Fruit fly (Drosophila melanogaster) whole organism, embryonic: Measurements from ENCODE around the gene Clbn.

ENCODE experiments used
- Adf1 ChIP-seq: fragments of 200-800 bp; sonication (Bioruptor generic); IDR thresholded peaks from 2 replicates; pipeline ENCODE4 v1.3.6; 2022; ENCODE audit warnings: missing biosample characterization, missing genetic modification characterization
- Bdp1 ChIP-seq: fragments of 200-800 bp; sonication (Bioruptor generic); optimal IDR thresholded peaks from 3 replicates; lab custom pipeline; 2016; ENCODE audit warnings: missing biosample characterization, missing genetic modification characterization
- CG1024 ChIP-seq: fragments of 200-800 bp; sonication (Bioruptor generic); IDR thresholded peaks from 2 replicates; pipeline ENCODE4 v1.3.6; 2022; ENCODE audit warnings: missing biosample characterization, missing genetic modification characterization
- CG10274 ChIP-seq: fragments of 200-800 bp; sonication (Bioruptor generic); optimal IDR thresholded peaks from 3 replicates; lab custom pipeline; 2017; ENCODE audit warnings: missing biosample characterization, mild to moderate bottlenecking, missing genetic modification characterization
- CG12104 ChIP-seq: fragments of 200-800 bp; sonication (Bioruptor generic); optimal IDR thresholded peaks from 3 replicates; lab custom pipeline; 2016; ENCODE audit warnings: missing biosample characterization, missing genetic modification characterization
- CG12236 ChIP-seq: fragments of 200-800 bp; sonication (Bioruptor generic); optimal IDR thresholded peaks from 2 replicates; lab custom pipeline; 2016; ENCODE audit warnings: missing biosample characterization, missing genetic modification characterization
- CG13894 ChIP-seq: fragments of 200-800 bp; sonication (Bioruptor generic); optimal IDR thresholded peaks from 3 replicates; lab custom pipeline; 2018; ENCODE audit warnings: missing biosample characterization, mild to moderate bottlenecking, missing genetic modification characterization, moderate library complexity
- CG14050 ChIP-seq: fragments of 200-800 bp; sonication (Bioruptor generic); IDR thresholded peaks from 3 replicates; pipeline ENCODE4 v1.3.6; 2022; ENCODE audit warnings: missing biosample characterization, missing genetic modification characterization
- CG15011 ChIP-seq: fragments of 200-800 bp; sonication (Bioruptor generic); optimal IDR thresholded peaks from 3 replicates; lab custom pipeline; 2018; ENCODE audit warnings: missing biosample characterization, mild to moderate bottlenecking, missing genetic modification characterization
- CG16779 ChIP-seq: fragments of 200-800 bp; sonication (Bioruptor generic); IDR thresholded peaks from 2 replicates; pipeline ENCODE4 v1.3.6; 2022; ENCODE audit warnings: missing biosample characterization, missing genetic modification characterization
- CG16813 ChIP-seq: fragments of 200-800 bp; sonication (Bioruptor generic); IDR thresholded peaks from 3 replicates; pipeline ENCODE4 v1.3.6; 2022; ENCODE audit warnings: missing biosample characterization, missing genetic modification characterization; ENCODE audit not compliant: partially characterized antibody
- CG18262 ChIP-seq: fragments of 200-800 bp; optimal IDR thresholded peaks from 3 replicates; lab custom pipeline; 2019; ENCODE audit warnings: missing biosample characterization, mild to moderate bottlenecking, missing genetic modification characterization, moderate library complexity
- CG30020 ChIP-seq: fragments of 200-800 bp; optimal IDR thresholded peaks from 2 replicates; lab custom pipeline; 2019; ENCODE audit warnings: missing biosample characterization, mild to moderate bottlenecking, missing genetic modification characterization, moderate library complexity
- CG33213 ChIP-seq: fragments of 200-800 bp; sonication (Bioruptor generic); optimal IDR thresholded peaks from 3 replicates; lab custom pipeline; 2016; ENCODE audit warnings: missing biosample characterization, missing genetic modification characterization
- CG34422 ChIP-seq: fragments of 200-800 bp; sonication (Bioruptor generic); IDR thresholded peaks from 3 replicates; pipeline ENCODE4 v1.3.6; 2022; ENCODE audit warnings: missing biosample characterization, missing genetic modification characterization
- CG3726 ChIP-seq: fragments of 200-800 bp; sonication (Bioruptor generic); IDR thresholded peaks from 3 replicates; pipeline ENCODE4, ENCODE4 v1.3.6; 2022; ENCODE audit warnings: missing biosample characterization, missing genetic modification characterization
- CG4282 ChIP-seq: fragments of 200-800 bp; sonication (Bioruptor generic); optimal IDR thresholded peaks from 2 replicates; lab custom pipeline; 2016; ENCODE audit warnings: missing biosample characterization, missing genetic modification characterization
- CG43689 ChIP-seq: fragments of 200-800 bp; sonication (Bioruptor generic); IDR thresholded peaks from 2 replicates; pipeline ENCODE4 v1.3.6; 2022; ENCODE audit warnings: missing biosample characterization, missing genetic modification characterization
- CG4424 ChIP-seq: fragments of 200-800 bp; sonication (Bioruptor generic); optimal IDR thresholded peaks from 3 replicates; lab custom pipeline; 2016; ENCODE audit warnings: missing biosample characterization, missing genetic modification characterization
- CG5245 ChIP-seq: fragments of 200-800 bp; sonication (Bioruptor generic); optimal IDR thresholded peaks from 3 replicates; lab custom pipeline; 2016; ENCODE audit warnings: missing biosample characterization, missing genetic modification characterization
- CG6854 ChIP-seq: fragments of 200-800 bp; sonication (Bioruptor generic); optimal IDR thresholded peaks from 3 replicates; lab custom pipeline; 2017; ENCODE audit warnings: missing biosample characterization, mild to moderate bottlenecking, missing genetic modification characterization
- CG8089 ChIP-seq: fragments of 200-800 bp; sonication (Bioruptor generic); optimal IDR thresholded peaks from 3 replicates; lab custom pipeline; 2016; ENCODE audit warnings: missing biosample characterization, missing genetic modification characterization
- Camta ChIP-seq: fragments of 200-800 bp; sonication (Bioruptor generic); optimal IDR thresholded peaks from 2 replicates; lab custom pipeline; 2016; ENCODE audit warnings: missing biosample characterization, missing genetic modification characterization
- Doc2 ChIP-seq: fragments of 200-800 bp; sonication (Bioruptor generic); IDR thresholded peaks from 2 replicates; pipeline ENCODE4 v1.3.6; 2022; ENCODE audit warnings: missing biosample characterization, missing genetic modification characterization
- Dp ChIP-seq: fragments of 200-800 bp; sonication (Bioruptor generic); optimal IDR thresholded peaks from 2 replicates; lab custom pipeline; 2018; ENCODE audit warnings: missing biosample characterization, mild to moderate bottlenecking, missing genetic modification characterization, moderate library complexity
- Ets65A ChIP-seq: fragments of 200-800 bp; sonication (Bioruptor generic); peaks from one replicate; lab custom pipeline; 2016; ENCODE audit warnings: missing biosample characterization, missing genetic modification characterization
- Ets97D ChIP-seq: fragments of 200-800 bp; sonication (Bioruptor generic); optimal IDR thresholded peaks from 3 replicates; lab custom pipeline; 2016; ENCODE audit warnings: missing biosample characterization, missing genetic modification characterization
- HLHmδ ChIP-seq: fragments of 200-800 bp; sonication (Bioruptor generic); optimal IDR thresholded peaks from 2 replicates; lab custom pipeline; 2018; ENCODE audit warnings: missing biosample characterization, mild to moderate bottlenecking, missing genetic modification characterization, moderate library complexity
- Hand ChIP-seq: fragments of 200-800 bp; sonication (Bioruptor generic); optimal IDR thresholded peaks from 2 replicates; lab custom pipeline; 2017; ENCODE audit warnings: mild to moderate bottlenecking, missing biosample characterization, missing genetic modification reagents, missing genetic modification characterization
- Lpt ChIP-seq: fragments of >200 bp; optimal IDR thresholded peaks from 2 replicates; lab custom pipeline; 2018; ENCODE audit warnings: missing biosample characterization, missing genetic modification characterization
- NK7.1 ChIP-seq: fragments of 200-800 bp; sonication (Bioruptor generic); optimal IDR thresholded peaks from 3 replicates; lab custom pipeline; 2016; ENCODE audit warnings: missing biosample characterization, missing genetic modification characterization
- Vsx1 ChIP-seq: fragments of 200-800 bp; sonication (Bioruptor generic); optimal IDR thresholded peaks from 2 replicates; lab custom pipeline; 2017; ENCODE audit warnings: missing biosample characterization, mild to moderate bottlenecking, missing genetic modification characterization, missing genetic modification reagents
- Xbp1 ChIP-seq: fragments of 200-800 bp; sonication (Bioruptor generic); optimal IDR thresholded peaks from 3 replicates; lab custom pipeline; 2016; ENCODE audit warnings: missing biosample characterization, mild to moderate bottlenecking, missing genetic modification characterization
- Xrp1 ChIP-seq: fragments of 200-800 bp; sonication (Bioruptor generic); IDR thresholded peaks from 2 replicates; pipeline ENCODE4 v1.3.6; 2022; ENCODE audit warnings: missing biosample characterization, missing genetic modification characterization
- bcd ChIP-seq: fragments of 200-800 bp; sonication (Bioruptor generic); optimal IDR thresholded peaks from 2 replicates; lab custom pipeline; 2017; ENCODE audit warnings: missing biosample characterization, mild to moderate bottlenecking, missing genetic modification characterization
- chif ChIP-seq, 2 experiments: fragments of 200-800 bp; sonication (Bioruptor generic); optimal IDR thresholded peaks; 3 replicates each; lab custom pipeline; 2016; ENCODE audit warnings: missing biosample characterization in 2 of 2, missing genetic modification characterization in 2 of 2
- chinmo ChIP-seq: fragments of 200-800 bp; sonication (Bioruptor generic); IDR thresholded peaks from 4 replicates; pipeline ENCODE4 v1.3.6; 2022; ENCODE audit warnings: missing biosample characterization, missing genetic modification characterization; ENCODE audit not compliant: partially characterized antibody
- dmrt11E ChIP-seq: fragments of 200-800 bp; sonication (Bioruptor generic); optimal IDR thresholded peaks from 3 replicates; lab custom pipeline; 2018; ENCODE audit warnings: missing biosample characterization, mild to moderate bottlenecking, missing genetic modification characterization, moderate library complexity
- ind ChIP-seq: fragments of 200-800 bp; sonication (Bioruptor generic); optimal IDR thresholded peaks from 3 replicates; lab custom pipeline; 2016; ENCODE audit warnings: missing biosample characterization, missing genetic modification characterization
- lola ChIP-seq, 3 experiments: fragments of >200 bp in 2 of 3; fragments of 200-800 bp in 1 of 3; sonication (Bioruptor generic) in 1 of 3; optimal IDR thresholded peaks; 2 replicates each; lab custom pipeline; 2017 to 2019; ENCODE audit warnings: missing biosample characterization in 3 of 3, missing genetic modification characterization in 3 of 3, mild to moderate bottlenecking in 1 of 3, moderate library complexity in 1 of 3
- maf-S ChIP-seq: fragments of 200-800 bp; sonication (Bioruptor generic); optimal IDR thresholded peaks from 2 replicates; lab custom pipeline; 2016; ENCODE audit warnings: missing biosample characterization, missing genetic modification characterization
- nerfin-1 ChIP-seq: fragments of 200-800 bp; sonication (Bioruptor generic); optimal IDR thresholded peaks from 3 replicates; lab custom pipeline; 2019; ENCODE audit warnings: missing biosample characterization, mild to moderate bottlenecking, missing genetic modification characterization, moderate library complexity
- org-1 ChIP-seq: fragments of 200-800 bp; sonication (Bioruptor generic); optimal IDR thresholded peaks from 2 replicates; lab custom pipeline; 2017; ENCODE audit warnings: missing biosample characterization, missing genetic modification characterization
- peb ChIP-seq: fragments of 200-800 bp; sonication (Bioruptor generic); IDR thresholded peaks from 2 replicates; pipeline ENCODE4 v1.3.6; 2022; ENCODE audit warnings: missing biosample characterization, missing genetic modification characterization
- sc ChIP-seq, 3 experiments: fragments of >200 bp in 2 of 3; fragments of 200-800 bp in 1 of 3; sonication (Bioruptor generic) in 1 of 3; optimal IDR thresholded peaks; 2 replicates in 2 of 3; 3 replicates in 1 of 3; lab custom pipeline; 2017; ENCODE audit warnings: mild to moderate bottlenecking in 1 of 3, missing biosample characterization in 1 of 3, missing genetic modification characterization in 1 of 3, missing genetic modification reagents in 1 of 3
- schlank ChIP-seq: fragments of 200-800 bp; sonication (Bioruptor generic); optimal IDR thresholded peaks from 2 replicates; lab custom pipeline; 2018; ENCODE audit warnings: missing biosample characterization, mild to moderate bottlenecking, missing genetic modification characterization
- sens ChIP-seq: fragments of 200-800 bp; sonication (Bioruptor generic); peaks from one replicate; lab custom pipeline; 2016; ENCODE audit warnings: missing biosample characterization, missing genetic modification characterization
- sima ChIP-seq: fragments of 200-800 bp; sonication (Bioruptor generic); optimal IDR thresholded peaks from 2 replicates; lab custom pipeline; 2016; ENCODE audit warnings: missing biosample characterization, missing genetic modification characterization
- sqz ChIP-seq: fragments of 200-800 bp; sonication (Bioruptor generic); optimal IDR thresholded peaks from 3 replicates; lab custom pipeline; 2018; ENCODE audit warnings: missing biosample characterization, mild to moderate bottlenecking, missing genetic modification characterization
- ttk ChIP-seq: fragments of 200-800 bp; sonication (Bioruptor generic); IDR thresholded peaks from 2 replicates; pipeline ENCODE4 v2.1.2; 2022; ENCODE audit warnings: missing biosample characterization, missing genetic modification characterization
- tx ChIP-seq: fragments of 200-800 bp; sonication (Bioruptor generic); optimal IDR thresholded peaks from 2 replicates; lab custom pipeline; 2016; ENCODE audit warnings: missing biosample characterization, missing genetic modification characterization
- zen2 ChIP-seq: fragments of 200-800 bp; sonication (Bioruptor generic); IDR thresholded peaks from 3 replicates; pipeline ENCODE4 v1.3.6; 2022; ENCODE audit warnings: missing biosample characterization, missing genetic modification characterization; ENCODE audit not compliant: partially characterized antibody

Gene Clbn

dm6 chr3R:25174244-25174643 lies 46.9 kb downstream of the Clbn start (continued):
- TF ChIP-seq sqz (peak; percentile 27), CG12236 (GFP tag; lab: Kevin White, UChicago) (no peak), sima (GFP tag; lab: Kevin White, UChicago) (no peak), CG1024 (no peak), lola (GFP tag; optimal IDR thresholded peaks at IDR 0.05; lab: Kevin White, UChicago) (peak in 1 of 3 experiments; percentile 55), CG5245 (GFP tag; lab: Kevin White, UChicago) (peak; percentile 15), CG33213 (GFP tag; lab: Kevin White, UChicago) (no peak), nerfin-1 (no peak), zen2 (GFP tag; lab: Robert Waterston, UW) (no peak), chinmo (GFP tag; lab: Robert Waterston, UW) (no peak), sens (GFP tag; lab: Kevin White, UChicago) (peak; percentile 86), CG8089 (GFP tag; lab: Kevin White, UChicago) (no peak), CG43689 (GFP tag; lab: Robert Waterston, UW) (no peak), ind (no peak), Adf1 (GFP tag; lab: Robert Waterston, UW) (no peak), tx (GFP tag; lab: Kevin White, UChicago) (no peak), peb (no peak), Ets97D (GFP tag; lab: Kevin White, UChicago) (no peak), Dp (GFP tag; lab: Kevin White, UChicago) (no peak), Bdp1 (GFP tag; lab: Kevin White, UChicago) (no peak), org-1 (GFP tag; lab: Kevin White, UChicago) (no peak), HLHmδ (GFP tag; lab: Kevin White, UChicago) (no peak), CG6854 (no peak), sc (optimal IDR thresholded peaks at IDR 0.05; lab: Kevin White, UChicago) (no peak), sc (GFP tag; optimal IDR thresholded peaks at IDR 0.05; lab: Kevin White, UChicago) (no peak), CG13894 (tag; lab: Kevin White, UChicago) (no peak), Vsx1 (GFP tag; lab: Kevin White, UChicago) (no peak), maf-S (no peak), NK7.1 (GFP tag; lab: Kevin White, UChicago) (no peak), Ets65A (GFP tag; lab: Kevin White, UChicago) (no peak), schlank (tag; lab: Kevin White, UChicago) (no peak), CG14050 (GFP tag; lab: Robert Waterston, UW) (no peak), Lpt (GFP tag; lab: Kevin White, UChicago) (no peak), CG3726 (no peak), ttk (GFP tag; lab: Robert Waterston, UW) (no peak), CG30020 (tag; lab: Kevin White, UChicago) (no peak), CG16779 (no peak), CG10274 (GFP tag; lab: Kevin White, UChicago) (no peak), Hand (GFP tag; lab: Kevin White, UChicago) (no peak), dmrt11E (tag; lab: Kevin White, UChicago) (peak; percentile 71), CG4424 (GFP tag; lab: Kevin White, UChicago) (peak; percentile 48), bcd (GFP tag; lab: Kevin White, UChicago) (peak; percentile 20), Camta (GFP tag; lab: Kevin White, UChicago) (no peak), CG16813 (GFP tag; lab: Robert Waterston, UW) (no peak), CG4282 (GFP tag; lab: Kevin White, UChicago) (no peak), CG34422 (GFP tag; lab: Robert Waterston, UW) (no peak), Doc2 (no peak), CG18262 (tag; lab: Kevin White, UChicago) (peak; percentile 70), chif (GFP tag; optimal IDR thresholded peaks at IDR 0.05; lab: Kevin White, UChicago) (peak in 1 of 2 experiments; percentile 42), CG15011 (GFP tag; lab: Kevin White, UChicago) (no peak), Xrp1 (peak; percentile 60; the same call in 1 of the 2 replicates), CG12104 (no peak), Xbp1 (GFP tag; lab: Kevin White, UChicago) (peak; percentile 8)
